Worm (Caenorhabditis elegans) whole organism, young adult: ENCODE results near the gene F38A5.6.

Source experiments
- F10E7.11 ChIP-seq: sonication (generic microtip); optimal IDR thresholded peaks from 2 replicates; lab custom pipeline; 2017; ENCODE audit warnings: mild to moderate bottlenecking, missing genetic modification characterization, moderate library complexity, missing compliant biosample characterization
- F33H1.4 ChIP-seq: fragments of 200-800 bp; sonication (Bioruptor generic); IDR thresholded peaks from 2 replicates; pipeline ENCODE4 v1.3.6; 2022; ENCODE audit warnings: missing genetic modification reagents, missing genetic modification characterization, missing compliant biosample characterization
- nhr-120 ChIP-seq: fragments of 200-800 bp; sonication (Bioruptor generic); IDR thresholded peaks from 2 replicates; pipeline ENCODE4 v1.3.6; 2022; ENCODE audit warnings: missing genetic modification characterization, missing compliant biosample characterization
- snpc-4 ChIP-seq, 5 experiments: fragments of 150-350 bp in 1 of 5; sonication (generic microtip) in 4 of 5; optimal IDR thresholded peaks; 2 replicates each; lab custom pipeline; 2014 to 2018; ENCODE audit warnings: missing genetic modification characterization in 5 of 5, missing biosample characterization in 3 of 5, antibody characterized with exemption in 2 of 5, mild to moderate bottlenecking in 2 of 5, missing compliant biosample characterization in 2 of 5, missing genotype in 2 of 5, moderate library complexity in 2 of 5, missing genetic modification reagents in 1 of 5
- unc-62 ChIP-seq: fragments of 150-350 bp; optimal IDR thresholded peaks from 2 replicates; lab custom pipeline; 2014; ENCODE audit warnings: missing biosample characterization, missing genetic modification reagents, missing genetic modification characterization
- xnd-1 ChIP-seq: sonication (generic microtip); optimal IDR thresholded peaks from 2 replicates; lab custom pipeline; 2016; ENCODE audit warnings: missing genotype, missing genetic modification reagents, missing genetic modification characterization, missing compliant biosample characterization

DNA sequence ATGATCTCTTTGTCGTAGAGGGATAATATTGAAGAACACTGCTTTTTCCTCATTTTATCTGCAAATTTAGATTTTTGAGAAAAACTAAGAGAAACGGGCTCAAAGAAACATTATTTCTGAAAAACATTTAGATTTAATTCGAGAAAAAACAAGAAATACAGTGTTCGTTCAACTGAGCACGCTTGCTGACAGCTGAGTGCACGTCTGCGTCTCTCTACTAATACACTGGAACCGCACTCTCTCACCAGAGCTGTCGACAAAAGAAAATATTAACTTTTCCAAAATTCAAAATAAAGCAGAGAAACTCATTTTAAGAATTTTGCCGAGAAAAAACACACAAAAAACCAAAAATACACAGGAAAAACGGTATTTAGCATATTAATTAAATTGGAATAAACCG lies 16.1 kb upstream of the F38A5.6 start, which contains the start of gene drh-1:
- TF ChIP-seq F33H1.4 (GFP tag; lab: Robert Waterston, UW) (no peak), unc-62 (GFP tag; lab: Kevin White, UChicago) (no peak), F10E7.11 (tag; lab: Kevin White, UChicago) (no peak), snpc-4 (GFP tag; optimal IDR thresholded peaks at IDR 0.05; lab: Kevin White, UChicago) (no peak), snpc-4 (tag; optimal IDR thresholded peaks at IDR 0.05; lab: Kevin White, UChicago) (peak in 3 of 4 experiments; percentile 67 to 82 (median 74)), xnd-1 (tag; lab: Kevin White, UChicago) (no peak), nhr-120 (GFP tag; lab: Robert Waterston, UW) (no peak)
